Fruit fly (Drosophila melanogaster) whole organism, embryonic: ENCODE results near the gene CG14931.

Experiments used
- ATbp ChIP-seq: fragments of 200-800 bp; sonication (Bioruptor generic); optimal IDR thresholded peaks from 2 replicates; lab custom pipeline; 2017; ENCODE audit warnings: missing biosample characterization, mild to moderate bottlenecking, missing genetic modification characterization, missing genetic modification reagents
- Awh ChIP-seq: fragments of 200-800 bp; sonication (Bioruptor generic); IDR thresholded peaks from 2 replicates; pipeline ENCODE4, ENCODE4 v1.3.6; 2022; ENCODE audit warnings: missing biosample characterization, missing genetic modification characterization
- CG10959 ChIP-seq: fragments of 200-800 bp; sonication (Bioruptor generic); IDR thresholded peaks from 2 replicates; pipeline ENCODE4 v1.3.6; 2022; ENCODE audit warnings: missing biosample characterization, missing genetic modification characterization
- CG12299 ChIP-seq: fragments of 200-800 bp; sonication (Bioruptor generic); optimal IDR thresholded peaks from 2 replicates; lab custom pipeline; 2018; ENCODE audit warnings: missing biosample characterization, mild to moderate bottlenecking, missing genetic modification characterization
- CG13123 ChIP-seq: fragments of 200-800 bp; sonication (Bioruptor generic); optimal IDR thresholded peaks from 2 replicates; lab custom pipeline; 2016; ENCODE audit warnings: missing biosample characterization, missing genetic modification characterization
- CG13424 ChIP-seq: fragments of 200-800 bp; sonication (Bioruptor generic); optimal IDR thresholded peaks from 2 replicates; lab custom pipeline; 2019; ENCODE audit warnings: missing biosample characterization, mild to moderate bottlenecking, missing genetic modification characterization, moderate library complexity
- CG13775 ChIP-seq: fragments of 200-800 bp; sonication (Bioruptor generic); optimal IDR thresholded peaks from 3 replicates; lab custom pipeline; 2017; ENCODE audit warnings: missing biosample characterization, mild to moderate bottlenecking, missing genetic modification characterization
- CG14667 ChIP-seq: fragments of 200-800 bp; sonication (Bioruptor generic); IDR thresholded peaks from 2 replicates; pipeline ENCODE4 v1.3.6; 2022; ENCODE audit warnings: missing biosample characterization, missing genetic modification characterization
- CG17359 ChIP-seq: fragments of 200-800 bp; sonication (Bioruptor generic); optimal IDR thresholded peaks from 3 replicates; lab custom pipeline; 2018; ENCODE audit warnings: missing biosample characterization, mild to moderate bottlenecking, missing genetic modification characterization, moderate library complexity
- CG17361 ChIP-seq: fragments of 200-800 bp; sonication (Bioruptor generic); IDR thresholded peaks from 3 replicates; pipeline ENCODE4 v1.3.6; 2022; ENCODE audit warnings: missing biosample characterization, missing genetic modification characterization
- CG17385 ChIP-seq: fragments of 200-800 bp; sonication (Bioruptor generic); optimal IDR thresholded peaks from 3 replicates; lab custom pipeline; 2018; ENCODE audit warnings: missing biosample characterization, mild to moderate bottlenecking, missing genetic modification characterization
- CG3281 ChIP-seq: fragments of 200-800 bp; sonication (Bioruptor generic); optimal IDR thresholded peaks from 3 replicates; lab custom pipeline; 2017; ENCODE audit warnings: missing biosample characterization, mild to moderate bottlenecking, missing genetic modification characterization
- CG34376 ChIP-seq: fragments of 200-800 bp; sonication (Bioruptor generic); optimal IDR thresholded peaks from 2 replicates; lab custom pipeline; 2018; ENCODE audit warnings: missing biosample characterization, mild to moderate bottlenecking, missing genetic modification characterization
- CG3838 ChIP-seq: fragments of 200-800 bp; sonication (Bioruptor generic); optimal IDR thresholded peaks from 3 replicates; lab custom pipeline; 2016; ENCODE audit warnings: missing biosample characterization, missing genetic modification characterization
- CG6683 ChIP-seq: fragments of 200-800 bp; sonication (Bioruptor generic); optimal IDR thresholded peaks from 2 replicates; lab custom pipeline; 2017; ENCODE audit warnings: missing biosample characterization, mild to moderate bottlenecking, missing genetic modification characterization, missing genetic modification reagents
- CG6689 ChIP-seq: fragments of 200-800 bp; sonication (Bioruptor generic); IDR thresholded peaks from 2 replicates; pipeline ENCODE4 v1.3.6; 2022; ENCODE audit warnings: missing biosample characterization, missing genetic modification characterization
- CG7372 ChIP-seq: fragments of 200-800 bp; sonication (Bioruptor generic); IDR thresholded peaks from 2 replicates; pipeline ENCODE4 v1.3.6; 2022; ENCODE audit warnings: missing biosample characterization, missing genetic modification characterization
- CG7556 ChIP-seq: fragments of 200-800 bp; sonication (Bioruptor generic); optimal IDR thresholded peaks from 2 replicates; lab custom pipeline; 2017; ENCODE audit warnings: missing biosample characterization, mild to moderate bottlenecking, missing genetic modification characterization
- CG8765 ChIP-seq: fragments of 200-800 bp; sonication (Bioruptor generic); IDR thresholded peaks from 2 replicates; pipeline ENCODE4 v1.3.6; 2022; ENCODE audit warnings: missing biosample characterization, missing genetic modification characterization
- Dbx ChIP-seq: fragments of 200-800 bp; sonication (Bioruptor generic); IDR thresholded peaks from 3 replicates; pipeline ENCODE4 v1.3.6; 2022; ENCODE audit warnings: missing biosample characterization, missing genetic modification characterization
- Dip2 ChIP-seq: fragments of 200-800 bp; sonication (Bioruptor generic); IDR thresholded peaks from 2 replicates; pipeline ENCODE4 v1.3.6; 2022; ENCODE audit warnings: missing biosample characterization, missing genetic modification characterization
- E2f1 ChIP-seq: fragments of 200-800 bp; sonication (Bioruptor generic); IDR thresholded peaks from 2 replicates; pipeline ENCODE4 v1.3.6; 2022; ENCODE audit warnings: missing biosample characterization, missing genetic modification characterization
- Gsc ChIP-seq: fragments of 200-800 bp; sonication (Bioruptor generic); IDR thresholded peaks from 2 replicates; pipeline ENCODE4 v1.3.6; 2022; ENCODE audit warnings: missing biosample characterization, missing genetic modification characterization
- HmgD ChIP-seq: fragments of 200-800 bp; sonication (Bioruptor generic); optimal IDR thresholded peaks from 3 replicates; lab custom pipeline; 2016; ENCODE audit warnings: missing biosample characterization, missing genetic modification characterization
- HmgZ ChIP-seq: fragments of 200-800 bp; sonication (Bioruptor generic); optimal IDR thresholded peaks from 2 replicates; lab custom pipeline; 2018; ENCODE audit warnings: missing biosample characterization, mild to moderate bottlenecking, missing genetic modification characterization
- Opbp ChIP-seq: fragments of 200-800 bp; sonication (Bioruptor generic); IDR thresholded peaks from 3 replicates; pipeline ENCODE4 v1.3.6; 2022; ENCODE audit warnings: missing biosample characterization, missing genetic modification characterization; ENCODE audit not compliant: partially characterized antibody
- Sry-β ChIP-seq: fragments of 200-800 bp; sonication (Bioruptor generic); optimal IDR thresholded peaks from 2 replicates; lab custom pipeline; 2018; ENCODE audit warnings: missing biosample characterization, mild to moderate bottlenecking, missing genetic modification characterization, moderate library complexity
- TFAM ChIP-seq: fragments of 200-800 bp; sonication (Bioruptor generic); optimal IDR thresholded peaks from 2 replicates; lab custom pipeline; 2017; ENCODE audit warnings: missing biosample characterization, missing genetic modification characterization, inconsistent platforms
- Trl ChIP-seq, 3 experiments: fragments of >200 bp in 2 of 3; fragments of 200-800 bp in 1 of 3; sonication (Bioruptor generic) in 1 of 3; optimal IDR thresholded peaks; 2 replicates in 1 of 3; 3 replicates in 2 of 3; lab custom pipeline; 2016 to 2017; ENCODE audit warnings: missing biosample characterization in 1 of 3, missing genetic modification characterization in 1 of 3
- bsh ChIP-seq, 2 experiments: fragments of 200-800 bp; sonication (Bioruptor generic); optimal IDR thresholded peaks; 2 replicates each; lab custom pipeline; 2017 to 2018; ENCODE audit warnings: mild to moderate bottlenecking in 2 of 2, missing biosample characterization in 2 of 2, missing genetic modification characterization in 2 of 2, moderate library complexity in 1 of 2
- btn ChIP-seq: fragments of 200-800 bp; sonication (Bioruptor generic); optimal IDR thresholded peaks from 2 replicates; lab custom pipeline; 2016; ENCODE audit warnings: missing biosample characterization, missing genetic modification characterization
- cato ChIP-seq: fragments of 200-800 bp; sonication (Bioruptor generic); optimal IDR thresholded peaks from 2 replicates; lab custom pipeline; 2016; ENCODE audit warnings: missing biosample characterization, missing genetic modification characterization, borderline replicate concordance
- caup ChIP-seq: fragments of 200-800 bp; sonication (Bioruptor generic); optimal IDR thresholded peaks from 3 replicates; lab custom pipeline; 2017; ENCODE audit warnings: missing biosample characterization, mild to moderate bottlenecking, missing genetic modification characterization, moderate library complexity; ENCODE audit not compliant: severe bottlenecking
- ci ChIP-seq: fragments of 200-800 bp; sonication (Bioruptor generic); IDR thresholded peaks from 3 replicates; pipeline ENCODE4 v1.3.6; 2022; ENCODE audit warnings: missing biosample characterization, missing genetic modification characterization
- danr ChIP-seq: fragments of 200-800 bp; sonication (Bioruptor generic); IDR thresholded peaks from 2 replicates; pipeline ENCODE4 v1.3.6; 2022; ENCODE audit warnings: missing biosample characterization, missing genetic modification characterization
- emc ChIP-seq: fragments of 200-800 bp; sonication (Bioruptor generic); optimal IDR thresholded peaks from 2 replicates; lab custom pipeline; 2016; ENCODE audit warnings: missing biosample characterization, missing genetic modification characterization
- eyg ChIP-seq: fragments of 200-800 bp; sonication (Bioruptor generic); optimal IDR thresholded peaks from 3 replicates; lab custom pipeline; 2016; ENCODE audit warnings: missing biosample characterization, missing genetic modification characterization
- hkb ChIP-seq, 2 experiments: fragments of 200-800 bp in 1 of 2; fragments of >200 bp in 1 of 2; sonication (Bioruptor generic) in 1 of 2; IDR thresholded peaks in 1 of 2; optimal IDR thresholded peaks in 1 of 2; 2 replicates each; pipeline versions ENCODE4 v1.3.6 to Lab custom; 2017 to 2022; ENCODE audit warnings: missing biosample characterization in 1 of 2, missing genetic modification characterization in 1 of 2
- klu ChIP-seq: fragments of 200-800 bp; sonication (Bioruptor generic); IDR thresholded peaks from 2 replicates; pipeline ENCODE4 v1.3.6; 2022; ENCODE audit warnings: missing biosample characterization, missing genetic modification characterization
- lab ChIP-seq: fragments of 200-800 bp; sonication (Bioruptor generic); optimal IDR thresholded peaks from 3 replicates; lab custom pipeline; 2017; ENCODE audit warnings: missing biosample characterization, missing genetic modification characterization, mild to moderate bottlenecking, moderate library complexity, missing genetic modification reagents
- org-1 ChIP-seq: fragments of 200-800 bp; sonication (Bioruptor generic); optimal IDR thresholded peaks from 2 replicates; lab custom pipeline; 2017; ENCODE audit warnings: missing biosample characterization, missing genetic modification characterization
- pnt ChIP-seq: fragments of 200-800 bp; sonication (Bioruptor generic); optimal IDR thresholded peaks from 3 replicates; lab custom pipeline; 2016; ENCODE audit warnings: missing biosample characterization, missing genetic modification characterization
- pum ChIP-seq: fragments of 200-800 bp; sonication (Bioruptor generic); optimal IDR thresholded peaks from 2 replicates; lab custom pipeline; 2016; ENCODE audit warnings: missing biosample characterization, missing genetic modification characterization
- repo ChIP-seq: fragments of 200-800 bp; sonication (Bioruptor generic); optimal IDR thresholded peaks from 2 replicates; lab custom pipeline; 2016; ENCODE audit warnings: missing biosample characterization, missing genetic modification characterization
- sc ChIP-seq, 3 experiments: fragments of >200 bp in 2 of 3; fragments of 200-800 bp in 1 of 3; sonication (Bioruptor generic) in 1 of 3; optimal IDR thresholded peaks; 2 replicates in 2 of 3; 3 replicates in 1 of 3; lab custom pipeline; 2017; ENCODE audit warnings: mild to moderate bottlenecking in 1 of 3, missing biosample characterization in 1 of 3, missing genetic modification characterization in 1 of 3, missing genetic modification reagents in 1 of 3
- sr ChIP-seq: fragments of 200-800 bp; sonication (Bioruptor generic); IDR thresholded peaks from 3 replicates; pipeline ENCODE4 v1.3.6; 2022; ENCODE audit warnings: missing biosample characterization, missing genetic modification characterization
- ssp ChIP-seq: fragments of 200-800 bp; sonication (Bioruptor generic); IDR thresholded peaks from 2 replicates; pipeline ENCODE4 v1.3.6; 2022; ENCODE audit warnings: missing biosample characterization, missing genetic modification characterization
- tin ChIP-seq: fragments of 200-800 bp; sonication (Bioruptor generic); optimal IDR thresholded peaks from 3 replicates; lab custom pipeline; 2016; ENCODE audit warnings: missing biosample characterization, missing genetic modification characterization
- vnd ChIP-seq: fragments of 200-800 bp; sonication (Bioruptor generic); IDR thresholded peaks from 3 replicates; pipeline ENCODE4 v1.3.6; 2022; ENCODE audit warnings: missing biosample characterization, missing genetic modification characterization; ENCODE audit not compliant: partially characterized antibody

Gene CG14931

DNA sequence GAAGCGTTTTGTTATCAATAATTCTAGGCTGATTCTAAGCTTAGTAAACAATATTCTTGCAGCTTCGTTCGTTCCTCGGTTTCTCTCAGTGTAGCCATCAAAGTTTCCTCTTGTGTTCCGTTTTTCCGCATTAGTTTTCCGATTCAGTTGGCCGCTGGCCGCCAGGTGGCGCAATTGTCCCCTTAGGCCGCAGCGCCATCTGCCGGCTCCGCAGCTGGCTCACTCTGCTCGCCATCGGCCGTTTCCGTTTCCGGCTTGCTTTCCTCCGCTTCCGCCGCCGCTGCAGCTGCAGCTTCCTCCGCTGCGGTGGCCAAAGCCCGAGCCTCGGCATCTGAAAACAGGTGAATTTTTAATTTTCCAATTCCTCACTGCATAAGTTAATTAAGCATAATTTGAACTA, 28.2 kb downstream of the CG14931 start (continued):
- TF ChIP-seq caup: peak; percentile 99
- peak; percentile 76 for TF ChIP-seq CG13424
- TF ChIP-seq klu (GFP tag; lab: Robert Waterston, UW): peak; percentile 42; the same call in 1 of the 2 replicates
- TF ChIP-seq hkb (optimal IDR thresholded peaks at IDR 0.05; lab: Kevin White, UChicago): no peak
- TF ChIP-seq hkb (GFP tag; IDR thresholded peaks at IDR 0.05; lab: Robert Waterston, UW): peak; percentile 94
- peak; percentile 98 for TF ChIP-seq ATbp (GFP tag; lab: Kevin White, UChicago)
- peak; percentile 92 for TF ChIP-seq TFAM (GFP tag; lab: Kevin White, UChicago)
- TF ChIP-seq HmgZ (tag; lab: Kevin White, UChicago): peak; percentile 58
- peak; percentile 77 for TF ChIP-seq pnt (GFP tag; lab: Kevin White, UChicago)
- TF ChIP-seq Awh (GFP tag; lab: Robert Waterston, UW): peak; percentile 96
- TF ChIP-seq CG6683 (GFP tag; lab: Kevin White, UChicago): peak; percentile 90
- peak; percentile 51 to 93 for TF ChIP-seq bsh (GFP tag; optimal IDR thresholded peaks at IDR 0.05; lab: Kevin White, UChicago)
- TF ChIP-seq ci (GFP tag; lab: Robert Waterston, UW): peak; percentile 99
- peak; percentile 88 for TF ChIP-seq CG6689 (GFP tag; lab: Robert Waterston, UW)
- TF ChIP-seq tin (GFP tag; lab: Kevin White, UChicago): peak; percentile 97
- TF ChIP-seq CG3281 (GFP tag; lab: Kevin White, UChicago): peak; percentile 95
- TF ChIP-seq E2f1: peak; percentile 85
- TF ChIP-seq ssp (GFP tag; lab: Robert Waterston, UW): peak; percentile 68
- peak; percentile 98 for TF ChIP-seq CG34376
- peak; percentile 79 for TF ChIP-seq danr (GFP tag; lab: Robert Waterston, UW)
- peak; percentile 94 for TF ChIP-seq CG17359
- TF ChIP-seq Trl (optimal IDR thresholded peaks at IDR 0.05; lab: Kevin White, UChicago): no peak
- TF ChIP-seq Trl (GFP tag; optimal IDR thresholded peaks at IDR 0.05; lab: Kevin White, UChicago): peak; percentile 93
- peak; percentile 94 for TF ChIP-seq CG10959 (GFP tag; lab: Robert Waterston, UW)
- TF ChIP-seq HmgD (GFP tag; lab: Kevin White, UChicago): peak; percentile 90
- peak; percentile 92 for TF ChIP-seq CG17361
- TF ChIP-seq eyg (GFP tag; lab: Kevin White, UChicago): peak; percentile 95
- peak; percentile 96 for TF ChIP-seq repo (GFP tag; lab: Kevin White, UChicago)
- TF ChIP-seq CG13775: peak; percentile 95
- TF ChIP-seq Dip2 (GFP tag; lab: Robert Waterston, UW): no peak
- TF ChIP-seq CG12299: peak; percentile 72
- no peak for TF ChIP-seq Gsc (GFP tag; lab: Robert Waterston, UW)
- TF ChIP-seq CG17385: peak; percentile 90
- no peak for TF ChIP-seq vnd (GFP tag; lab: Robert Waterston, UW)
- TF ChIP-seq CG8765 (GFP tag; lab: Robert Waterston, UW): peak; percentile 75
- TF ChIP-seq org-1: peak; percentile 91
- TF ChIP-seq btn (GFP tag; lab: Kevin White, UChicago): peak; percentile 97
- TF ChIP-seq lab: peak; percentile 98
- peak; percentile 92 for TF ChIP-seq emc
- peak; percentile 86 for TF ChIP-seq pum (GFP tag; lab: Kevin White, UChicago)
- TF ChIP-seq sr (GFP tag; lab: Robert Waterston, UW): peak; percentile 95; the same call in 2 of the 3 replicates
- peak; percentile 76; the same call in 1 of the 2 replicates for TF ChIP-seq CG14667 (GFP tag; lab: Robert Waterston, UW)
- peak; percentile 94 for TF ChIP-seq cato (GFP tag; lab: Kevin White, UChicago)
- TF ChIP-seq CG7556: peak; percentile 82
- TF ChIP-seq CG7372 (GFP tag; lab: Robert Waterston, UW): peak; percentile 80
- TF ChIP-seq Sry-β (GFP tag; lab: Kevin White, UChicago): peak; percentile 77
- TF ChIP-seq CG13123 (GFP tag; lab: Kevin White, UChicago): peak; percentile 89
- TF ChIP-seq CG3838 (GFP tag; lab: Kevin White, UChicago): peak; percentile 86
- peak; percentile 66; the same call in 2 of the 3 replicates for TF ChIP-seq Opbp
- TF ChIP-seq Dbx: peak; percentile 87
- no peak for TF ChIP-seq sc (optimal IDR thresholded peaks at IDR 0.05; lab: Kevin White, UChicago)
- TF ChIP-seq sc (GFP tag; optimal IDR thresholded peaks at IDR 0.05; lab: Kevin White, UChicago): peak; percentile 97
